Worm (Caenorhabditis elegans) whole organism, L1 larva: ENCODE measurements around the gene Y54G2A.26.

Source experiments
- Y116A8C.19 ChIP-seq: sonication (generic microtip); optimal IDR thresholded peaks from 2 replicates; lab custom pipeline; 2016; ENCODE audit warnings: missing compliant biosample characterization, missing genetic modification characterization, borderline replicate concordance
- aha-1 ChIP-seq: fragments of 150-350 bp; optimal IDR thresholded peaks from 2 replicates; lab custom pipeline; 2014; ENCODE audit warnings: missing biosample characterization, missing genetic modification characterization
- blmp-1 ChIP-seq: fragments of 150-350 bp; optimal IDR thresholded peaks from 2 replicates; lab custom pipeline; 2014; ENCODE audit warnings: missing biosample characterization, missing genetic modification characterization
- ceh-63 ChIP-seq: fragments of 200-800 bp; sonication (Bioruptor generic); optimal IDR thresholded peaks from 2 replicates; lab custom pipeline; 2018; ENCODE audit warnings: mild to moderate bottlenecking, missing genetic modification characterization, missing compliant biosample characterization
- ceh-82 ChIP-seq, 3 experiments: fragments of 150-350 bp in 1 of 3; sonication (generic microtip) in 2 of 3; optimal IDR thresholded peaks; 2 replicates each; lab custom pipeline; 2014 to 2017; ENCODE audit warnings: missing biosample characterization in 3 of 3, missing genetic modification characterization in 3 of 3
- ceh-88 ChIP-seq: fragments of 200-800 bp; sonication (Bioruptor generic); IDR thresholded peaks from 2 replicates; pipeline ENCODE4 v1.3.6; 2022; ENCODE audit warnings: missing genetic modification characterization, missing compliant biosample characterization
- ceh-90 ChIP-seq: sonication (generic microtip); optimal IDR thresholded peaks from 2 replicates; lab custom pipeline; 2016; ENCODE audit warnings: missing genetic modification characterization, missing compliant biosample characterization
- ces-1 ChIP-seq: fragments of 150-350 bp; optimal IDR thresholded peaks from 2 replicates; lab custom pipeline; 2014; ENCODE audit warnings: missing biosample characterization, missing genetic modification reagents, missing genetic modification characterization
- dpl-1 ChIP-seq, 3 experiments: fragments of 150-350 bp in 2 of 3; sonication (generic microtip) in 1 of 3; optimal IDR thresholded peaks; 2 replicates each; lab custom pipeline; 2014 to 2017; ENCODE audit warnings: missing biosample characterization in 3 of 3, missing genetic modification characterization in 3 of 3, missing genetic modification reagents in 3 of 3
- efl-3 ChIP-seq: fragments of 200-800 bp; sonication (Bioruptor generic); optimal IDR thresholded peaks from 2 replicates; lab custom pipeline; 2018; ENCODE audit warnings: mild to moderate bottlenecking, missing genetic modification characterization, missing compliant biosample characterization
- egl-27 ChIP-seq, 2 experiments: fragments of 150-350 bp in 1 of 2; sonication (generic microtip); optimal IDR thresholded peaks; 3 replicates each; lab custom pipeline; 2017 to 2018; ENCODE audit warnings: missing biosample characterization in 2 of 2, missing genetic modification characterization in 2 of 2, missing genetic modification reagents in 2 of 2
- elt-2 ChIP-seq: sonication (generic microtip); optimal IDR thresholded peaks from 2 replicates; lab custom pipeline; 2016; ENCODE audit warnings: missing genetic modification characterization, mild to moderate bottlenecking, inconsistent platforms, missing compliant biosample characterization, missing genetic modification reagents
- fkh-10 ChIP-seq: sonication (generic microtip); optimal IDR thresholded peaks from 2 replicates; lab custom pipeline; 2017; ENCODE audit warnings: missing biosample characterization, missing genetic modification reagents, missing genetic modification characterization
- fos-1 ChIP-seq: fragments of 150-350 bp; optimal IDR thresholded peaks from 2 replicates; lab custom pipeline; 2014; ENCODE audit warnings: missing biosample characterization, missing genetic modification characterization
- hlh-4 ChIP-seq: sonication (generic microtip); optimal IDR thresholded peaks from 2 replicates; lab custom pipeline; 2016; ENCODE audit warnings: mild to moderate bottlenecking, missing genetic modification characterization, missing compliant biosample characterization
- hpl-2 ChIP-seq: fragments of 150-350 bp; optimal IDR thresholded peaks from 2 replicates; lab custom pipeline; 2014; ENCODE audit warnings: missing biosample characterization, missing genetic modification reagents, missing genetic modification characterization
- irx-1 ChIP-seq: sonication (generic microtip); optimal IDR thresholded peaks from 2 replicates; lab custom pipeline; 2016; ENCODE audit warnings: missing genetic modification characterization, missing compliant biosample characterization
- isw-1 ChIP-seq: fragments of 200-800 bp; sonication (Bioruptor generic); IDR thresholded peaks from 2 replicates; pipeline ENCODE4 v1.3.6; 2022; ENCODE audit warnings: missing genetic modification characterization, missing compliant biosample characterization
- lin-15B ChIP-seq: fragments of 150-350 bp; sonication (generic microtip); optimal IDR thresholded peaks from 3 replicates; lab custom pipeline; 2014; ENCODE audit warnings: missing biosample characterization, missing genetic modification characterization
- lin-35 ChIP-seq, 2 experiments: fragments of 150-350 bp; optimal IDR thresholded peaks; 2 replicates each; lab custom pipeline; 2014; ENCODE audit warnings: missing biosample characterization in 2 of 2, missing genetic modification characterization in 2 of 2, missing genetic modification reagents in 2 of 2
- lir-3 ChIP-seq: sonication (generic microtip); optimal IDR thresholded peaks from 2 replicates; lab custom pipeline; 2016; ENCODE audit warnings: mild to moderate bottlenecking, missing genetic modification characterization, moderate library complexity, missing compliant biosample characterization; ENCODE audit not compliant: poor library complexity
- mdl-1 ChIP-seq, 2 experiments: fragments of 150-350 bp; optimal IDR thresholded peaks; 2 replicates each; lab custom pipeline; 2014 to 2017; ENCODE audit warnings: missing biosample characterization in 2 of 2, missing genetic modification characterization in 2 of 2, inconsistent platforms in 1 of 2
- mef-2 ChIP-seq: fragments of 150-350 bp; optimal IDR thresholded peaks from 2 replicates; lab custom pipeline; 2014; ENCODE audit warnings: missing biosample characterization, missing genetic modification characterization
- mep-1 ChIP-seq: fragments of 150-350 bp; optimal IDR thresholded peaks from 2 replicates; lab custom pipeline; 2014; ENCODE audit warnings: missing biosample characterization, missing genetic modification characterization
- nhr-11 ChIP-seq: fragments of 150-350 bp; optimal IDR thresholded peaks from 2 replicates; lab custom pipeline; 2014; ENCODE audit warnings: missing biosample characterization, missing genetic modification characterization
- nhr-20 ChIP-seq: sonication (generic microtip); optimal IDR thresholded peaks from 2 replicates; lab custom pipeline; 2016; ENCODE audit warnings: mild to moderate bottlenecking, missing genetic modification characterization, missing compliant biosample characterization
- pax-3 ChIP-seq: fragments of 200-800 bp; sonication (Bioruptor generic); optimal IDR thresholded peaks from 2 replicates; lab custom pipeline; 2018; ENCODE audit warnings: mild to moderate bottlenecking, missing genetic modification characterization, moderate library complexity, missing compliant biosample characterization
- rnt-1 ChIP-seq: sonication (generic microtip); optimal IDR thresholded peaks from 2 replicates; lab custom pipeline; 2016; ENCODE audit warnings: mild to moderate bottlenecking, missing genetic modification characterization, moderate library complexity, missing compliant biosample characterization
- snpc-4 ChIP-seq: fragments of 150-350 bp; optimal IDR thresholded peaks from 2 replicates; lab custom pipeline; 2014; ENCODE audit warnings: missing biosample characterization, missing genetic modification characterization
- swsn-7 ChIP-seq: sonication (generic microtip); optimal IDR thresholded peaks from 2 replicates; lab custom pipeline; 2016; ENCODE audit warnings: missing genetic modification characterization, missing compliant biosample characterization
- tbx-2 ChIP-seq: sonication (generic microtip); optimal IDR thresholded peaks from 2 replicates; lab custom pipeline; 2016; ENCODE audit warnings: missing genetic modification characterization, missing compliant biosample characterization
- tlp-1 ChIP-seq: fragments of 150-350 bp; optimal IDR thresholded peaks from 2 replicates; lab custom pipeline; 2014; ENCODE audit warnings: missing biosample characterization, missing genetic modification characterization
- zip-4 ChIP-seq: fragments of 200-800 bp; sonication (Bioruptor generic); optimal IDR thresholded peaks from 2 replicates; lab custom pipeline; 2018; ENCODE audit warnings: mild to moderate bottlenecking, missing genetic modification characterization, moderate library complexity, missing compliant biosample characterization
- ztf-11 ChIP-seq, 2 experiments: sonication (generic microtip); optimal IDR thresholded peaks; 2 replicates each; lab custom pipeline; 2016 to 2017; ENCODE audit warnings: missing genetic modification characterization in 2 of 2, missing biosample characterization in 1 of 2, missing compliant biosample characterization in 1 of 2

Y54G2A.26 gene

DNA sequence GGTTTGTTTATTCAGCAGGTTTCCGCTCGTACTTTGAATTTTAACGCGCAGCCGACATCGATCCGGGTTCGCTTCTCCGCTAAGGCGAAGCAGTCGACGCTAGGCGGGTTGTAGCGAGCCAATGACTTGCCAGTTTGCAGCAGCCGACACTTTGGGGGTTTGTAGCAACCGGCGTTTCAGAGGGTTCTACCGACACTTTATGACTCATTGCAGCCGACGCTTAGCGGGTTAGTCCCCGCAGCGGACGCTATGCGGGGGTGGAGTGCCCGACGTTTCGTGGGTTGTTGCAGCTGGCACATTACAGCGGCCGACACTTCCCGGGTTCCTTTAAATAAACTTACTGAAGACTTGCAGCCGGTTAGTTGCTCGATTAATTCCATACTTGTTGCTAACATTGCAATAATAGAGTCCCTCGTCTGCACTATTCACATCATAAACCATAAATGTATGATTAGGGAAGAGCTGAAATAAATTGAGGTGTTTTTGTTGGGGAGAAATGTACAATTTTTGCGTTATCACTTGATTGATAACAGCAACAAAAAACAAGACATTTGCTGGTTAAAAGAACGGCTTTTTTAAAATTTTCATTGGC is 25.8 kb downstream of the Y54G2A.26 start, which contains the start of gene Y54G2A.57:
Y54G2A.57 (plus strand) TSS at position 542 of the 592 bp plus-strand sequence.
- no peak for TF ChIP-seq ceh-82 (tag; optimal IDR thresholded peaks at IDR 0.05; lab: Kevin White, UChicago)
- no peak for TF ChIP-seq tbx-2 (tag; lab: Kevin White, UChicago)
- TF ChIP-seq fos-1 (tag; lab: Kevin White, UChicago) = no peak
- TF ChIP-seq hpl-2 = no peak
- TF ChIP-seq pax-3 (tag; lab: Kevin White, UChicago) = no peak
- TF ChIP-seq nhr-20 = no peak
- no peak for TF ChIP-seq isw-1
- TF ChIP-seq efl-3 (GFP tag; lab: Kevin White, UChicago) = no peak
- no peak for TF ChIP-seq blmp-1 (tag; lab: Kevin White, UChicago)
- no peak for TF ChIP-seq ces-1
- TF ChIP-seq ceh-88 (GFP tag; lab: Robert Waterston, UW) = no peak
- TF ChIP-seq dpl-1 (GFP tag; optimal IDR thresholded peaks at IDR 0.05; lab: Kevin White, UChicago) = no peak
- TF ChIP-seq Y116A8C.19 (tag; lab: Kevin White, UChicago) = no peak
- TF ChIP-seq tlp-1 (tag; lab: Kevin White, UChicago) = no peak
- no peak for TF ChIP-seq lin-15B (tag; lab: Kevin White, UChicago)
- TF ChIP-seq mep-1 (tag; lab: Kevin White, UChicago) = no peak
- TF ChIP-seq swsn-7 (tag; lab: Kevin White, UChicago) = no peak

DNA sequence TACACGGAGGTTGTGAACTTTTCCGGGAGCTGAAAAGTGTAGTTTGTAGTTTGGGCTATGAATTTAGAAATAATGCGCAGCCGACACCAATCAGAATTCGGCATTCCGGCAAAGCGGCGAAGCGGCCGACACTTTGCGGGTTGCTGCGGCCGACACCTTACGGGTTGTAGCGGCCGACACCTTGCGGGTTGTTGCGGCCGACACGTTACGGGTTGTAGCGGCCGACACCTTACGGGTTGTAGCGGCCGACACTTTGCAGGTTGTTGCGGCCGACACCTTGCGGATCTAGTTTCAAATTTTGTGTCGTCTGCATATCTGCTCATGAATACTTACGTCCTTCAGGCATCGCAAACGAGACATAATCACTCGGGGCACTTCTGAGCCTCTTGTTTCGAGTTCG is 28.4 kb downstream of the Y54G2A.26 start:
- TF ChIP-seq isw-1 (no peak), aha-1 (tag; lab: Kevin White, UChicago) (no peak), hlh-4 (tag; lab: Kevin White, UChicago) (no peak), Y116A8C.19 (tag; lab: Kevin White, UChicago) (no peak), ceh-88 (GFP tag; lab: Robert Waterston, UW) (no peak), mdl-1 (tag; optimal IDR thresholded peaks at IDR 0.05; lab: Kevin White, UChicago) (no peak), tlp-1 (tag; lab: Kevin White, UChicago) (no peak), elt-2 (tag; lab: Kevin White, UChicago) (no peak), nhr-11 (tag; lab: Kevin White, UChicago) (no peak), egl-27 (tag; optimal IDR thresholded peaks at IDR 0.05; lab: Kevin White, UChicago) (no peak), ztf-11 (tag; optimal IDR thresholded peaks at IDR 0.05; lab: Kevin White, UChicago) (no peak), ceh-63 (no peak), snpc-4 (tag; lab: Kevin White, UChicago) (no peak), zip-4 (GFP tag; lab: Kevin White, UChicago) (no peak), mef-2 (no peak), rnt-1 (tag; lab: Kevin White, UChicago) (no peak), lin-35 (GFP tag; optimal IDR thresholded peaks at IDR 0.05; lab: Kevin White, UChicago) (no peak), ceh-90 (tag; lab: Kevin White, UChicago) (no peak)

- no peak for TF ChIP-seq irx-1 (tag; lab: Kevin White, UChicago)
Observed at ce11 chrIV:2960242-2960641, 35.0 kb downstream of the Y54G2A.26 start.

ce11 chrIV:2959798-2960197 is 35.5 kb downstream of the Y54G2A.26 start, which contains the start of gene ser-6:
Gene ser-6, plus strand, starts transcription at chrIV:2960098.
- TF ChIP-seq pax-3 (tag; lab: Kevin White, UChicago) (no peak), fkh-10 (GFP tag; lab: Kevin White, UChicago) (peak; percentile 33), lir-3 (tag; lab: Kevin White, UChicago) (no peak)
